Fruit fly (Drosophila melanogaster) whole organism, pupa: ENCODE data around the gene CG6974.

ENCODE experiments used
- CG10348 ChIP-seq: fragments of 200-800 bp; sonication (Bioruptor generic); IDR thresholded peaks from 2 replicates; pipeline ENCODE4 v1.3.6; 2022; ENCODE audit warnings: missing biosample characterization, missing genetic modification characterization
- CG12605 ChIP-seq: fragments of 200-800 bp; sonication (Bioruptor generic); IDR thresholded peaks from 2 replicates; pipeline ENCODE4 v1.3.6; 2022; ENCODE audit warnings: missing biosample characterization, missing genetic modification characterization
- CG13204 ChIP-seq: fragments of 200-800 bp; sonication (Bioruptor generic); optimal IDR thresholded peaks from 2 replicates; lab custom pipeline; 2018; ENCODE audit warnings: missing biosample characterization, mild to moderate bottlenecking, missing genetic modification characterization, moderate library complexity
- CG14655 ChIP-seq: fragments of 200-800 bp; sonication (Bioruptor generic); optimal IDR thresholded peaks from 3 replicates; lab custom pipeline; 2017; ENCODE audit warnings: mild to moderate bottlenecking, missing biosample characterization, missing genetic modification reagents, missing genetic modification characterization
- CG15710 ChIP-seq: fragments of 200-800 bp; sonication (Bioruptor generic); optimal IDR thresholded peaks from 2 replicates; lab custom pipeline; 2018; ENCODE audit warnings: missing biosample characterization, mild to moderate bottlenecking, missing genetic modification characterization, moderate library complexity
- CG17806 ChIP-seq: fragments of 200-800 bp; sonication (Bioruptor generic); optimal IDR thresholded peaks from 2 replicates; lab custom pipeline; 2018; ENCODE audit warnings: missing biosample characterization, mild to moderate bottlenecking, missing genetic modification characterization, moderate library complexity
- CG32121 ChIP-seq: fragments of 200-800 bp; sonication (Bioruptor generic); IDR thresholded peaks from 2 replicates; pipeline ENCODE4 v1.3.6; 2022; ENCODE audit warnings: missing biosample characterization, missing genetic modification characterization
- CG34367 ChIP-seq: fragments of 200-800 bp; sonication (Bioruptor generic); optimal IDR thresholded peaks from 2 replicates; lab custom pipeline; 2018; ENCODE audit warnings: missing biosample characterization, mild to moderate bottlenecking, missing genetic modification characterization
- CG4496 ChIP-seq: fragments of 200-800 bp; sonication (Bioruptor generic); IDR thresholded peaks from 3 replicates; pipeline ENCODE4 v1.3.6; 2022; ENCODE audit warnings: missing biosample characterization, missing genetic modification characterization
- CG8159 ChIP-seq: fragments of 200-800 bp; sonication (Bioruptor generic); optimal IDR thresholded peaks from 3 replicates; lab custom pipeline; 2018; ENCODE audit warnings: missing biosample characterization, mild to moderate bottlenecking, missing genetic modification characterization, moderate library complexity
- CG8301 ChIP-seq: fragments of 200-800 bp; sonication (Bioruptor generic); optimal IDR thresholded peaks from 2 replicates; lab custom pipeline; 2018; ENCODE audit warnings: missing biosample characterization, mild to moderate bottlenecking, missing genetic modification characterization
- CG9948 ChIP-seq: fragments of 200-800 bp; sonication (Bioruptor generic); optimal IDR thresholded peaks from 2 replicates; lab custom pipeline; 2018; ENCODE audit warnings: missing biosample characterization, mild to moderate bottlenecking, missing genetic modification characterization, moderate library complexity
- D1 ChIP-seq: fragments of 200-800 bp; sonication (Bioruptor generic); optimal IDR thresholded peaks from 2 replicates; lab custom pipeline; 2018; ENCODE audit warnings: missing biosample characterization, mild to moderate bottlenecking, missing genetic modification characterization, moderate library complexity
- EcR ChIP-seq: fragments of 200-800 bp; sonication (Bioruptor generic); optimal IDR thresholded peaks from 3 replicates; lab custom pipeline; 2019; ENCODE audit warnings: missing biosample characterization, missing genetic modification characterization, mild to moderate bottlenecking, moderate library complexity, missing genetic modification reagents
- Ets98B ChIP-seq: fragments of 200-800 bp; sonication (Bioruptor generic); IDR thresholded peaks from 2 replicates; pipeline ENCODE4 v1.3.6; 2022; ENCODE audit warnings: missing biosample characterization, missing genetic modification characterization
- Pif1A ChIP-seq: fragments of 200-800 bp; sonication (Bioruptor generic); optimal IDR thresholded peaks from 3 replicates; lab custom pipeline; 2016; ENCODE audit warnings: missing biosample characterization, missing genetic modification characterization
- Pif1B ChIP-seq: fragments of 200-800 bp; sonication (Bioruptor generic); optimal IDR thresholded peaks from 3 replicates; lab custom pipeline; 2016; ENCODE audit warnings: missing biosample characterization, missing genetic modification characterization
- Snoo ChIP-seq: fragments of 200-800 bp; sonication (Bioruptor generic); optimal IDR thresholded peaks from 3 replicates; lab custom pipeline; 2017; ENCODE audit warnings: missing biosample characterization, mild to moderate bottlenecking, missing genetic modification characterization, inconsistent platforms
- fd96Ca ChIP-seq: fragments of 200-800 bp; sonication (Bioruptor generic); IDR thresholded peaks from 3 replicates; pipeline ENCODE4 v1.3.6; 2022; ENCODE audit warnings: missing biosample characterization, missing genetic modification characterization
- gl ChIP-seq: fragments of 200-800 bp; sonication (Bioruptor generic); optimal IDR thresholded peaks from 2 replicates; lab custom pipeline; 2018; ENCODE audit warnings: missing biosample characterization, mild to moderate bottlenecking, missing genetic modification characterization
- rn ChIP-seq: fragments of 200-800 bp; sonication (Bioruptor generic); IDR thresholded peaks from 2 replicates; pipeline ENCODE4 v1.3.6; 2022; ENCODE audit warnings: missing biosample characterization, missing genetic modification characterization

CG6974 gene

dm6 chr3R:15121599-15122394 lies 42.7 kb upstream of the CG6974 start:
- no peak for TF ChIP-seq gl (tag; lab: Kevin White, UChicago)
- TF ChIP-seq fd96Ca (GFP tag; lab: Robert Waterston, UW) = no peak
- TF ChIP-seq CG13204 (GFP tag; lab: Kevin White, UChicago) = no peak
- no peak for TF ChIP-seq CG4496 (GFP tag; lab: Robert Waterston, UW)
- TF ChIP-seq CG10348 = no peak
- TF ChIP-seq CG15710 (tag; lab: Kevin White, UChicago) = no peak
- TF ChIP-seq D1 (tag; lab: Kevin White, UChicago) = no peak
- no peak for TF ChIP-seq rn
- no peak for TF ChIP-seq Pif1A (GFP tag; lab: Kevin White, UChicago)
- TF ChIP-seq CG9948 = no peak

dm6 chr3R:15119730-15120129 lies 40.6 kb upstream of the CG6974 start:
- TF ChIP-seq CG9948 (no peak), D1 (tag; lab: Kevin White, UChicago) (no peak), CG32121 (no peak), Snoo (tag; lab: Kevin White, UChicago) (no peak), Pif1B (GFP tag; lab: Kevin White, UChicago) (no peak), Pif1A (GFP tag; lab: Kevin White, UChicago) (no peak), rn (no peak), CG12605 (GFP tag; lab: Robert Waterston, UW) (no peak), CG8301 (tag; lab: Kevin White, UChicago) (no peak), fd96Ca (GFP tag; lab: Robert Waterston, UW) (no peak), CG8159 (tag; lab: Kevin White, UChicago) (no peak), CG13204 (GFP tag; lab: Kevin White, UChicago) (no peak), CG10348 (no peak), CG17806 (tag; lab: Kevin White, UChicago) (no peak), CG14655 (GFP tag; lab: Kevin White, UChicago) (no peak)

- TF ChIP-seq CG9948 (no peak), CG17806 (tag; lab: Kevin White, UChicago) (no peak), CG12605 (GFP tag; lab: Robert Waterston, UW) (no peak)
Measured at dm6 chr3R:15117765-15118164, 38.7 kb upstream of the CG6974 start.

dm6 chr3R:15114465-15115228 lies 35.6 kb upstream of the CG6974 start:
- TF ChIP-seq CG17806 (tag; lab: Kevin White, UChicago) (peak; percentile 66), CG32121 (peak; percentile 50; the same call in 1 of the 2 replicates), Pif1A (GFP tag; lab: Kevin White, UChicago) (peak; percentile 83), fd96Ca (GFP tag; lab: Robert Waterston, UW) (peak; percentile 66; the same call in 2 of the 3 replicates), Ets98B (GFP tag; lab: Robert Waterston, UW) (peak; percentile 40; the same call in 1 of the 2 replicates), rn (no peak), CG34367 (tag; lab: Kevin White, UChicago) (peak; percentile 64), EcR (GFP tag; lab: Kevin White, UChicago) (peak; percentile 53), CG12605 (GFP tag; lab: Robert Waterston, UW) (no peak), CG9948 (peak; percentile 84), D1 (tag; lab: Kevin White, UChicago) (peak; percentile 58), CG10348 (no peak), gl (tag; lab: Kevin White, UChicago) (peak; percentile 39), CG8159 (tag; lab: Kevin White, UChicago) (peak; percentile 87), CG13204 (GFP tag; lab: Kevin White, UChicago) (no peak), CG15710 (tag; lab: Kevin White, UChicago) (peak; percentile 81), CG8301 (tag; lab: Kevin White, UChicago) (peak; percentile 91), Snoo (tag; lab: Kevin White, UChicago) (peak; percentile 20), CG14655 (GFP tag; lab: Kevin White, UChicago) (peak; percentile 95), CG4496 (GFP tag; lab: Robert Waterston, UW) (0 out of 3 replicates have a peak, but pooled peaks have one; percentile 17), Pif1B (GFP tag; lab: Kevin White, UChicago) (peak; percentile 67)

dm6 chr3R:15113584-15113983 lies 34.5 kb upstream of the CG6974 start:
- no peak for TF ChIP-seq EcR (GFP tag; lab: Kevin White, UChicago)
- no peak for TF ChIP-seq D1 (tag; lab: Kevin White, UChicago)
- TF ChIP-seq Pif1A (GFP tag; lab: Kevin White, UChicago) = no peak
- TF ChIP-seq CG12605 (GFP tag; lab: Robert Waterston, UW) = no peak
- TF ChIP-seq CG15710 (tag; lab: Kevin White, UChicago) = peak; percentile 14
- TF ChIP-seq CG32121 = no peak
- TF ChIP-seq Snoo (tag; lab: Kevin White, UChicago) = no peak
- TF ChIP-seq fd96Ca (GFP tag; lab: Robert Waterston, UW) = no peak
- peak; percentile 42 for TF ChIP-seq CG8159 (tag; lab: Kevin White, UChicago)
- peak; percentile 77 for TF ChIP-seq CG14655 (GFP tag; lab: Kevin White, UChicago)
- TF ChIP-seq CG4496 (GFP tag; lab: Robert Waterston, UW) = peak; percentile 41; the same call in 2 of the 3 replicates
- no peak for TF ChIP-seq CG10348
- TF ChIP-seq CG9948 = peak; percentile 54
- TF ChIP-seq Pif1B (GFP tag; lab: Kevin White, UChicago) = no peak
- TF ChIP-seq gl (tag; lab: Kevin White, UChicago) = no peak
- peak; percentile 36 for TF ChIP-seq CG17806 (tag; lab: Kevin White, UChicago)
- no peak for TF ChIP-seq CG34367 (tag; lab: Kevin White, UChicago)
- TF ChIP-seq CG8301 (tag; lab: Kevin White, UChicago) = peak; percentile 73
- TF ChIP-seq Ets98B (GFP tag; lab: Robert Waterston, UW) = peak; percentile 28; the same call in 1 of the 2 replicates
- no peak for TF ChIP-seq CG13204 (GFP tag; lab: Kevin White, UChicago)
- TF ChIP-seq rn = no peak
